Fruit fly (Drosophila melanogaster): ENCODE measurements around the gene pigs.
A peak's percentile ranks its signal among the peaks of the same experiment; 100 is the strongest.

pigs gene

DNA sequence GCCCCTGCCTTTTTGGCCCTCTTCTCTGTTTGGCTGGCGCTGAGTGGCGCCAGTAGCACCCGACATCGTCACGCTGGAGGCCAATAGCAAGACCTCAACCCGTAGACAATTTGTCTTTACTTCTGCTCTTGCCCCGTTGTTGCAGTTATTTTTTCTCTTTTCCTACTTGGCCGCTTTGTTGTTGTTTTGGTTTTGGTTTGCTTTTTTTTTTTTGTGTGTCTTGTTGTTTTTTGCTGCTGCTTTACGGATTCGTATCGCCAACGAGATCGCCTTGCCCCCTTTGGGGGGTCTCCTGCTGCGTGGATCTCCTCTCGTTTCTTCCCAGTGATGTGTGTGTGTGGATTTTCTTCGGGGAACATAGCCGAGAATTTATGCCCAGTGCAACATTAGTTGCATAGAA lies 32.0 kb downstream of the pigs start (continued):
- TF ChIP-seq Eip75B (GFP tag; optimal IDR thresholded peaks at IDR 0.05) (peak; percentile 22), CG32006 (GFP tag; optimal IDR thresholded peaks at IDR 0.05) (peak; percentile 46), cyc (GFP tag; optimal IDR thresholded peaks at IDR 0.05) (no peak), Lpt (GFP tag; optimal IDR thresholded peaks at IDR 0.05) (peak; percentile 73), CG6854 (GFP tag; optimal IDR thresholded peaks at IDR 0.05) (no peak), CG9139 (GFP tag; optimal IDR thresholded peaks at IDR 0.05) (peak; percentile 57), CG16779 (tag; optimal IDR thresholded peaks at IDR 0.05) (peak; percentile 55), pdm3 (GFP tag; optimal IDR thresholded peaks at IDR 0.05) (peak; percentile 8), ss (GFP tag; optimal IDR thresholded peaks at IDR 0.05) (peak; percentile 68 to 71), CG6808 (GFP tag; optimal IDR thresholded peaks at IDR 0.05) (peak; percentile 54), Met (GFP tag; optimal IDR thresholded peaks at IDR 0.05) (no peak), CG8632 (GFP tag; optimal IDR thresholded peaks at IDR 0.05) (no peak), fd85E (GFP tag; optimal IDR thresholded peaks at IDR 0.05) (no peak), achi (GFP tag; optimal IDR thresholded peaks at IDR 0.05) (peak; percentile 29)

dm6 chrX:6633659-6634058 lies 33.8 kb downstream of the pigs start, which contains the start of gene CG14443:
Gene CG14443 (plus strand): TSS chrX:6633959.
- no peak for TF ChIP-seq CG7368 (GFP tag; optimal IDR thresholded peaks at IDR 0.05)

dm6 chrX:6638123-6638522 lies 38.3 kb downstream of the pigs start:
- TF ChIP-seq fkh (GFP tag; optimal IDR thresholded peaks at IDR 0.05) (peak; percentile 75), CG10631 (GFP tag; optimal IDR thresholded peaks at IDR 0.05) (no peak), CG7368 (GFP tag; optimal IDR thresholded peaks at IDR 0.05) (no peak)

DNA sequence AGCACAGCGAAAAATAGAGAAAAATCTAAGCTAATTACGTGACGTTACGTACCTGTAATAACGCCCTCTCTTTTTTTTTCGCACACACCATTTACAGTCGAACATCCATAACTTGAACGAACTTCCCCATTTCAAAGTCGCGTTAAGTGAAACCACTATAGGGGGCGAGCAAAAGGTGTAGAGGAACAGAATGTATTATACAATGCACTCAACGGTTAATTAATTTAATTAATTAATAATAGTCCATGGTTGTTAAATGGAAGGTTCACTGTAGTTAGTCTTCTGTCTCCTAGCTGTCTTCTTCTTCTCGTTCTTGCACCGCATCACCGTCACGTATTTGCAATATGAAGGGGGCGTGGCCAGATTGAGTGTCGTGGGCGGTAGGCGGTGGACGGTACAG lies 41.7 kb downstream of the pigs start:
- TF ChIP-seq CG7368 (GFP tag; optimal IDR thresholded peaks at IDR 0.05), result peak; percentile 5
- TF ChIP-seq fkh (GFP tag; optimal IDR thresholded peaks at IDR 0.05), result no peak
- no peak for TF ChIP-seq Sox15 (GFP tag; optimal IDR thresholded peaks at IDR 0.05)
- no peak for TF ChIP-seq fd85E (GFP tag; optimal IDR thresholded peaks at IDR 0.05)
- TF ChIP-seq eg (GFP tag; IDR thresholded peaks at IDR 0.05), result peak; percentile 72; the same call in 2 of the 3 replicates
- peak; percentile 10 for TF ChIP-seq CG6792 (GFP tag; optimal IDR thresholded peaks at IDR 0.05)
- TF ChIP-seq Ets96B (tag; optimal IDR thresholded peaks at IDR 0.05), result no peak
- peak; percentile 39 for TF ChIP-seq svp (GFP tag)
- TF ChIP-seq Met (GFP tag; optimal IDR thresholded peaks at IDR 0.05), result peak; percentile 26
- peak; percentile 67 for TF ChIP-seq CG15336 (GFP tag; IDR thresholded peaks at IDR 0.05)
- no peak for TF ChIP-seq CG34406 (GFP tag; optimal IDR thresholded peaks at IDR 0.05)
- TF ChIP-seq CG11294 (GFP tag; IDR thresholded peaks at IDR 0.05), result peak; percentile 24; the same call in 1 of the 2 replicates
- TF ChIP-seq topi (GFP tag; optimal IDR thresholded peaks at IDR 0.05), result peak; percentile 6
- no peak for TF ChIP-seq CG11902 (GFP tag; optimal IDR thresholded peaks at IDR 0.05)
- no peak for TF ChIP-seq CG16779 (tag; optimal IDR thresholded peaks at IDR 0.05)
- peak; percentile 42 for TF ChIP-seq CG3919 (GFP tag; optimal IDR thresholded peaks at IDR 0.05)
- no peak for TF ChIP-seq CG6808 (GFP tag; optimal IDR thresholded peaks at IDR 0.05)
- no peak for TF ChIP-seq fd59A (GFP tag; optimal IDR thresholded peaks at IDR 0.05)
- no peak for TF ChIP-seq CG8319 (GFP tag; optimal IDR thresholded peaks at IDR 0.05)
- no peak for TF ChIP-seq Lpt (GFP tag; optimal IDR thresholded peaks at IDR 0.05)
- peak; percentile 38 for TF ChIP-seq CG4318 (GFP tag; optimal IDR thresholded peaks at IDR 0.05)
- TF ChIP-seq CG8632 (GFP tag; optimal IDR thresholded peaks at IDR 0.05), result no peak
- peak; percentile 41 for TF ChIP-seq OdsH (GFP tag; optimal IDR thresholded peaks at IDR 0.05)
- TF ChIP-seq Hr38 (GFP tag; optimal IDR thresholded peaks at IDR 0.05), result no peak
- no peak for TF ChIP-seq CG9139 (GFP tag; optimal IDR thresholded peaks at IDR 0.05)
- TF ChIP-seq CG6276 (GFP tag; optimal IDR thresholded peaks at IDR 0.05), result peak; percentile 29
- TF ChIP-seq Eip78C (GFP tag), result peak; percentile 72
- peak; percentile 11 for TF ChIP-seq dac (GFP tag; optimal IDR thresholded peaks at IDR 0.05)
- no peak for TF ChIP-seq Blimp-1 (GFP tag; optimal IDR thresholded peaks at IDR 0.05)
- TF ChIP-seq CG8119 (GFP tag; IDR thresholded peaks at IDR 0.05), result peak; percentile 53; the same call in 1 of the 3 replicates
- peak; percentile 51 for TF ChIP-seq CG32006 (GFP tag; optimal IDR thresholded peaks at IDR 0.05)
- peak; percentile 13; the same call in 1 of the 2 replicates for TF ChIP-seq Gug (GFP tag; IDR thresholded peaks at IDR 0.05)
- TF ChIP-seq Eip93F (GFP tag; optimal IDR thresholded peaks at IDR 0.05), result no peak
- TF ChIP-seq Eip75B (GFP tag; optimal IDR thresholded peaks at IDR 0.05), result peak; percentile 50
- TF ChIP-seq Sox14 (GFP tag; optimal IDR thresholded peaks at IDR 0.05), result no peak
- no peak for TF ChIP-seq CG31627 (GFP tag; optimal IDR thresholded peaks at IDR 0.05)
- TF ChIP-seq CG6854 (GFP tag; optimal IDR thresholded peaks at IDR 0.05), result no peak
- no peak for TF ChIP-seq CG10669 (GFP tag; optimal IDR thresholded peaks at IDR 0.05)
- TF ChIP-seq cyc (GFP tag; optimal IDR thresholded peaks at IDR 0.05), result no peak
- no peak for TF ChIP-seq CG1621 (tag; optimal IDR thresholded peaks at IDR 0.05)

Data from whole organism, prepupa.